Fruit fly (Drosophila melanogaster) whole organism, wandering third instar larva: ENCODE measurements around the gene Trmt6.

Experiments used
- CrebA ChIP-seq: fragments of 200-800 bp; sonication (Bioruptor generic); optimal IDR thresholded peaks from 2 replicates; lab custom pipeline; 2016; ENCODE audit warnings: missing biosample characterization, mild to moderate bottlenecking, missing genetic modification characterization, borderline replicate concordance
- Dfd ChIP-seq: fragments of >200 bp; optimal IDR thresholded peaks from 2 replicates; lab custom pipeline; 2017; ENCODE audit warnings: missing biosample characterization, missing genetic modification characterization
- Dif ChIP-seq: fragments of 200-275, 200-300 bp; sonication (Bioruptor generic); optimal IDR thresholded peaks from 2 replicates; lab custom pipeline; 2018; ENCODE audit warnings: missing biosample characterization, missing genetic modification characterization; ENCODE audit not compliant: partially characterized antibody
- Myc ChIP-seq: fragments of >200 bp; optimal IDR thresholded peaks from 2 replicates; lab custom pipeline; 2017
- N ChIP-seq: fragments of >200 bp; optimal IDR thresholded peaks from 2 replicates; lab custom pipeline; 2018; ENCODE audit warnings: missing biosample characterization, missing external identifiers, missing genetic modification characterization
- br ChIP-seq: fragments of 200-800 bp; sonication (Bioruptor generic); optimal IDR thresholded peaks from 2 replicates; lab custom pipeline; 2016; ENCODE audit warnings: missing biosample characterization, missing genetic modification characterization
- dl ChIP-seq, 2 experiments: fragments of 175-275, 200-275 bp in 1 of 2; fragments of 200-275 bp in 1 of 2; sonication (Bioruptor generic); optimal IDR thresholded peaks; lab custom pipeline; 2018; ENCODE audit warnings: mild to moderate bottlenecking in 2 of 2, missing biosample characterization in 2 of 2, missing genetic modification characterization in 2 of 2, moderate library complexity in 2 of 2; ENCODE audit not compliant: partially characterized antibody in 2 of 2, insufficient read depth in 1 of 2
- fru ChIP-seq: fragments of 200-800 bp; sonication (Bioruptor generic); optimal IDR thresholded peaks from 3 replicates; lab custom pipeline; 2016; ENCODE audit warnings: missing biosample characterization, mild to moderate bottlenecking, missing genetic modification characterization
- h ChIP-seq: fragments of 200-800 bp; sonication (Bioruptor generic); optimal IDR thresholded peaks from 3 replicates; lab custom pipeline; 2016; ENCODE audit warnings: missing biosample characterization, mild to moderate bottlenecking, missing genetic modification characterization
- psq ChIP-seq: fragments of 200-800 bp; sonication (Bioruptor generic); optimal IDR thresholded peaks from 3 replicates; lab custom pipeline; 2017; ENCODE audit warnings: missing biosample characterization, mild to moderate bottlenecking, missing genetic modification characterization, moderate library complexity
- sage ChIP-seq: fragments of 200-800 bp; sonication (Bioruptor generic); optimal IDR thresholded peaks from 2 replicates; lab custom pipeline; 2016; ENCODE audit warnings: missing biosample characterization, mild to moderate bottlenecking, missing genetic modification characterization
- tai ChIP-seq: sonication (Bioruptor generic); optimal IDR thresholded peaks from 2 replicates; lab custom pipeline; 2016; ENCODE audit warnings: missing biosample characterization, missing genetic modification characterization
- usp ChIP-seq: fragments of >200 bp; optimal IDR thresholded peaks from 2 replicates; lab custom pipeline; 2017; ENCODE audit warnings: missing biosample characterization, missing genetic modification characterization

DNA sequence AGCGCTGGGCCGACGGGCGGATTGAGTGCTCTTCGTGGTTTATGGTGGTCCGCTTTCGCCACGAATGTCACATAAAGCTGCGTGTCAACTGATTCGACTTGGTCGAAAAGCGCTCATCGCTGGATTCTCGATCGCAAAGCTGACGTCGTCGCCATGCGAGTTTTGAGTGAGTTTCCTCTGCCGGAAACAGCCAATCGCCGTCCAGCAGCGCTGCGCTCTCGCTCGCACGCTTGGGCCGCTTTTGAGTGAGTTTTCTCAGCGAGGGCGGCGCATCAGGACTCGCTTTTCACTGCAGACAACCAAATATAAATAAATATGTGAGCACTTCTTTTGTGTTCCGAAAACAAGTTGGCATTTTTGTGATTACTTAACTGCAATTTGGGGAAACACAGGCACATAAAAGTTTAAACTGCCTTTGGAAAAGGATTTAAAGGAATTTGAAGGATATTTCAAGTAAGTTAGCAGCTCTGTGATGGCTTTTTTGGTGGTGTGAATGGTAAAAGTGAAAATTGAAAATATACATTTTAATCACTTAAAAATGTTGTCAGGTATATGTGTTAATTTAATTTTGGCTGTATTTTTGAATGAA lies 15.1 kb downstream of the Trmt6 start, which contains the start of gene eya:
- TF ChIP-seq tai (GFP tag; lab: Kevin White, UChicago) = no peak
- TF ChIP-seq dl (GFP tag; optimal IDR thresholded peaks at IDR 0.05; lab: Kevin White, UChicago; ENCODE audit: insufficient read depth in 1 of 2, partially characterized antibody in 2 of 2) = no peak
- no peak for TF ChIP-seq sage (GFP tag; lab: Kevin White, UChicago)
- no peak for TF ChIP-seq usp (GFP tag; lab: Kevin White, UChicago)
- TF ChIP-seq psq (GFP tag; lab: Kevin White, UChicago) = no peak
- TF ChIP-seq Dfd (GFP tag; lab: Kevin White, UChicago) = no peak
- TF ChIP-seq N (GFP tag; lab: Kevin White, UChicago) = no peak
- no peak for TF ChIP-seq br (GFP tag; lab: Kevin White, UChicago)
- TF ChIP-seq h (GFP tag; lab: Kevin White, UChicago) = no peak
- TF ChIP-seq fru (GFP tag; lab: Kevin White, UChicago) = no peak
- no peak for TF ChIP-seq Dif
- no peak for TF ChIP-seq Myc
- TF ChIP-seq CrebA (GFP tag; lab: Kevin White, UChicago) = no peak
